Worm (Caenorhabditis elegans): ENCODE measurements around the gene twk-36.

twk-36 gene

ce11 chrV:17765077-17765476 is 18.2 kb upstream of the twk-36 start, which contains the start of the genes C47A10.16 and srh-283:
C47A10.16 (minus strand) TSS chrV:17765177.
srh-283 (plus strand) TSS chrV:17765348.
- TF ChIP-seq ztf-22 (GFP tag; optimal IDR thresholded peaks at IDR 0.05) = no peak

- TF ChIP-seq snpc-4 (GFP tag; optimal IDR thresholded peaks at IDR 0.05) (no peak), snpc-4 (tag; optimal IDR thresholded peaks at IDR 0.05) (no peak), nhr-27 (tag; optimal IDR thresholded peaks at IDR 0.05) (no peak), nhr-120 (GFP tag; IDR thresholded peaks at IDR 0.05) (no peak), hmg-20 (GFP tag; IDR thresholded peaks at IDR 0.05) (no peak)
Measured at ce11 chrV:17755592-17755991, 8.7 kb upstream of the twk-36 start, which contains the start of gene pgp-9. pgp-9 (plus strand) TSS chrV:17755892.

- TF ChIP-seq nhr-80 (tag; optimal IDR thresholded peaks at IDR 0.05) (peak; percentile 31), attf-5 (GFP tag; optimal IDR thresholded peaks at IDR 0.05) (no peak)
Measured at ce11 chrV:17754999-17755398, 8.1 kb upstream of the twk-36 start.

- TF ChIP-seq ztf-6 (GFP tag; IDR thresholded peaks at IDR 0.05) (no peak), egl-18 (GFP tag; IDR thresholded peaks at IDR 0.05) (no peak), tbp1 (GFP tag; optimal IDR thresholded peaks at IDR 0.05) (peak; percentile 0), cebp-1 (GFP tag; IDR thresholded peaks at IDR 0.05) (no peak), cebp-1 (tag; optimal IDR thresholded peaks at IDR 0.05) (peak; percentile 37), dox-1 (GFP tag; IDR thresholded peaks at IDR 0.05) (0 out of 2 replicates have a peak, but pooled peaks have one; percentile 12), lin-54 (GFP tag; optimal IDR thresholded peaks at IDR 0.05) (no peak), snpc-4 (GFP tag; optimal IDR thresholded peaks at IDR 0.05) (no peak), snpc-4 (tag; optimal IDR thresholded peaks at IDR 0.05) (peak in 1 of 4 experiments; percentile 14), lag-1 (GFP tag; IDR thresholded peaks at IDR 0.05) (no peak), snpc-1.1 (tag; optimal IDR thresholded peaks at IDR 0.05; ENCODE audit: insufficient read depth) (no peak), hlh-12 (tag; optimal IDR thresholded peaks at IDR 0.05) (no peak), aptf-2 (GFP tag; conservative IDR thresholded peaks at IDR 0.05) (no peak), egrh-3 (GFP tag; IDR thresholded peaks at IDR 0.05) (no peak), nhr-80 (tag; optimal IDR thresholded peaks at IDR 0.05) (peak; percentile 90)
Measured at ce11 chrV:17752340-17752739, 5.5 kb upstream of the twk-36 start.

- TF ChIP-seq tbp1 (GFP tag; optimal IDR thresholded peaks at IDR 0.05) = no peak
- no peak for TF ChIP-seq rpc-1 (optimal IDR thresholded peaks at IDR 0.05)
- no peak for TF ChIP-seq rpc-1 (tag; optimal IDR thresholded peaks at IDR 0.05)
- no peak for TF ChIP-seq ekl-4 (GFP tag; IDR thresholded peaks at IDR 0.05)
- TF ChIP-seq ztf-28 (GFP tag; IDR thresholded peaks at IDR 0.05) = no peak
- TF ChIP-seq D2030.7 (GFP tag; IDR thresholded peaks at IDR 0.05) = no peak
- TF ChIP-seq attf-5 (GFP tag; optimal IDR thresholded peaks at IDR 0.05) = no peak
- TF ChIP-seq K11D2.4 (GFP tag; IDR thresholded peaks at IDR 0.05) = 0 out of 2 replicates have a peak, but pooled peaks have one; percentile 19
- TF ChIP-seq bed-2 (GFP tag; IDR thresholded peaks at IDR 0.05) = no peak
- TF ChIP-seq ZK185.1 (tag; optimal IDR thresholded peaks at IDR 0.05; ENCODE audit: poor library complexity, severe bottlenecking) = no peak
- no peak for TF ChIP-seq repo-1 (tag; optimal IDR thresholded peaks at IDR 0.05)
- peak; percentile 76 for TF ChIP-seq zfh-2 (GFP tag; conservative IDR thresholded peaks at IDR 0.05)
- TF ChIP-seq egl-44 (GFP tag; IDR thresholded peaks at IDR 0.05) = no peak
- TF ChIP-seq aptf-3 (GFP tag; IDR thresholded peaks at IDR 0.05) = no peak
- TF ChIP-seq him-1 (tag; optimal IDR thresholded peaks at IDR 0.05) = no peak
Measured at ce11 chrV:17749181-17749580, 2.3 kb upstream of the twk-36 start, which contains the start of gene R12G8.1. R12G8.1 (minus strand) TSS chrV:17749243.

All from whole organism, young adult.